Worm (Caenorhabditis elegans) whole organism, midembryonic: ENCODE measurements around the gene R04D3.3.

Experiments
- T22C8.4 ChIP-seq: fragments of 200-800 bp; sonication (Bioruptor generic); IDR thresholded peaks from 2 replicates; pipeline ENCODE4 v1.3.6; 2022; ENCODE audit warnings: missing genetic modification characterization, missing compliant biosample characterization
- cog-1 ChIP-seq: sonication (generic microtip); optimal IDR thresholded peaks from 2 replicates; lab custom pipeline; 2016; ENCODE audit warnings: missing genetic modification characterization, missing compliant biosample characterization
- flt-1 ChIP-seq: fragments of 200-800 bp; sonication (Bioruptor generic); IDR thresholded peaks from 2 replicates; pipeline ENCODE4 v1.3.6; 2022; ENCODE audit warnings: missing genetic modification characterization, missing compliant biosample characterization
- klf-2 ChIP-seq: fragments of 200-800 bp; sonication (Bioruptor generic); conservative IDR thresholded peaks from 2 replicates; pipeline ENCODE4 v1.3.6; 2022; ENCODE audit warnings: missing genetic modification reagents, missing genetic modification characterization, missing compliant biosample characterization
- med-1 ChIP-seq: sonication (generic microtip); optimal IDR thresholded peaks from 2 replicates; lab custom pipeline; 2017; ENCODE audit warnings: missing genetic modification characterization, mild to moderate bottlenecking, missing compliant biosample characterization, antibody characterized with exemption, missing genetic modification reagents; ENCODE audit not compliant: insufficient read depth
- ref-1 ChIP-seq: fragments of 200-800 bp; sonication (Bioruptor generic); conservative IDR thresholded peaks from 2 replicates; pipeline ENCODE4 v1.3.6; 2022; ENCODE audit warnings: missing genetic modification reagents, missing genetic modification characterization, missing compliant biosample characterization
- tab-1 ChIP-seq: fragments of 200-800 bp; sonication (Bioruptor generic); IDR thresholded peaks from 2 replicates; pipeline ENCODE4 v1.3.6; 2022; ENCODE audit warnings: missing genetic modification characterization, missing compliant biosample characterization
- ztf-23 ChIP-seq: fragments of 200-800 bp; sonication (Bioruptor generic); IDR thresholded peaks from 2 replicates; pipeline ENCODE4 v1.3.6; 2022; ENCODE audit warnings: missing genetic modification reagents, missing genetic modification characterization, missing compliant biosample characterization
- ztf-29 ChIP-seq: fragments of 200-800 bp; sonication (Bioruptor generic); IDR thresholded peaks from 2 replicates; pipeline ENCODE4 v1.3.6; 2022; ENCODE audit warnings: missing genetic modification reagents, missing genetic modification characterization, missing compliant biosample characterization

R04D3.3 gene

ce11 chrX:13284618-13285017 is 5.8 kb downstream of the R04D3.3 start:
- TF ChIP-seq T22C8.4 (GFP tag; lab: Robert Waterston, UW): no peak
- TF ChIP-seq flt-1 (GFP tag; lab: Robert Waterston, UW): 0 out of 2 replicates have a peak, but pooled peaks have one; percentile 45

- TF ChIP-seq ref-1 (GFP tag; lab: Robert Waterston, UW) (no peak), ztf-29 (GFP tag; lab: Robert Waterston, UW) (no peak), ztf-23 (GFP tag; lab: Robert Waterston, UW) (no peak), med-1 (GFP tag; lab: Kevin White, UChicago) (no peak), cog-1 (tag; lab: Kevin White, UChicago) (no peak), T22C8.4 (GFP tag; lab: Robert Waterston, UW) (no peak), klf-2 (no peak), tab-1 (GFP tag; lab: Robert Waterston, UW) (no peak), flt-1 (GFP tag; lab: Robert Waterston, UW) (no peak)
Measured at ce11 chrX:13284091-13284490, 6.3 kb downstream of the R04D3.3 start, which contains the start of gene cyp-14A4. cyp-14A4 (minus strand) TSS chrX:13284197.

- TF ChIP-seq tab-1 (GFP tag; lab: Robert Waterston, UW) (no peak), flt-1 (GFP tag; lab: Robert Waterston, UW) (peak; percentile 53; the same call in 1 of the 2 replicates)
Measured at ce11 chrX:13283462-13283861, 7.0 kb downstream of the R04D3.3 start.

ce11 chrX:13278876-13279275 is 11.6 kb downstream of the R04D3.3 start, which contains the start of gene phf-33:
phf-33 (minus strand) TSS chrX:13278976.
- TF ChIP-seq med-1 (GFP tag; lab: Kevin White, UChicago): no peak
- TF ChIP-seq ztf-29 (GFP tag; lab: Robert Waterston, UW): no peak
- no peak for TF ChIP-seq flt-1 (GFP tag; lab: Robert Waterston, UW)
- TF ChIP-seq T22C8.4 (GFP tag; lab: Robert Waterston, UW): no peak
- TF ChIP-seq cog-1 (tag; lab: Kevin White, UChicago): no peak
- no peak for TF ChIP-seq klf-2
- no peak for TF ChIP-seq ztf-23 (GFP tag; lab: Robert Waterston, UW)
- TF ChIP-seq tab-1 (GFP tag; lab: Robert Waterston, UW): no peak
- TF ChIP-seq ref-1 (GFP tag; lab: Robert Waterston, UW): no peak

- TF ChIP-seq ztf-29 (GFP tag; lab: Robert Waterston, UW) (no peak), tab-1 (GFP tag; lab: Robert Waterston, UW) (no peak), ref-1 (GFP tag; lab: Robert Waterston, UW) (no peak), T22C8.4 (GFP tag; lab: Robert Waterston, UW) (no peak), klf-2 (no peak), ztf-23 (GFP tag; lab: Robert Waterston, UW) (no peak), med-1 (GFP tag; lab: Kevin White, UChicago) (no peak), cog-1 (tag; lab: Kevin White, UChicago) (no peak), flt-1 (GFP tag; lab: Robert Waterston, UW) (no peak)
Measured at ce11 chrX:13274102-13274501, 16.3 kb downstream of the R04D3.3 start, which contains the start of gene cyp-14A3. cyp-14A3 (minus strand) TSS chrX:13274202.

- TF ChIP-seq med-1 (GFP tag; lab: Kevin White, UChicago) (no peak), ztf-23 (GFP tag; lab: Robert Waterston, UW) (no peak), tab-1 (GFP tag; lab: Robert Waterston, UW) (no peak), ref-1 (GFP tag; lab: Robert Waterston, UW) (no peak), flt-1 (GFP tag; lab: Robert Waterston, UW) (no peak), cog-1 (tag; lab: Kevin White, UChicago) (no peak), ztf-29 (GFP tag; lab: Robert Waterston, UW) (no peak), klf-2 (no peak)
Measured at ce11 chrX:13269586-13269985, 20.8 kb downstream of the R04D3.3 start, which contains the start of gene cyp-14A2. cyp-14A2 (minus strand) TSS chrX:13269686.

- TF ChIP-seq ztf-29 (GFP tag; lab: Robert Waterston, UW) (no peak), med-1 (GFP tag; lab: Kevin White, UChicago) (no peak), T22C8.4 (GFP tag; lab: Robert Waterston, UW) (no peak), tab-1 (GFP tag; lab: Robert Waterston, UW) (no peak), ztf-23 (GFP tag; lab: Robert Waterston, UW) (no peak), ref-1 (GFP tag; lab: Robert Waterston, UW) (no peak), klf-2 (no peak), flt-1 (GFP tag; lab: Robert Waterston, UW) (no peak), cog-1 (tag; lab: Kevin White, UChicago) (no peak)
Measured at ce11 chrX:13267230-13267629, 23.2 kb downstream of the R04D3.3 start, which contains the start of gene cyp-14A1. cyp-14A1 (minus strand) TSS chrX:13267355.

- TF ChIP-seq ztf-29 (GFP tag; lab: Robert Waterston, UW): peak; percentile 88
- TF ChIP-seq flt-1 (GFP tag; lab: Robert Waterston, UW): peak; percentile 92
- peak; percentile 89 for TF ChIP-seq T22C8.4 (GFP tag; lab: Robert Waterston, UW)
- peak; percentile 94 for TF ChIP-seq ztf-23 (GFP tag; lab: Robert Waterston, UW)
- peak; percentile 77 for TF ChIP-seq ref-1 (GFP tag; lab: Robert Waterston, UW)
- peak; percentile 44 for TF ChIP-seq cog-1 (tag; lab: Kevin White, UChicago)
- peak; percentile 92 for TF ChIP-seq tab-1 (GFP tag; lab: Robert Waterston, UW)
- TF ChIP-seq klf-2: peak; percentile 90
- TF ChIP-seq med-1 (GFP tag; lab: Kevin White, UChicago): peak; percentile 28
Measured at ce11 chrX:13264550-13264949, 25.9 kb downstream of the R04D3.3 start.

ce11 chrX:13262195-13262594 is 28.2 kb downstream of the R04D3.3 start, which contains the start of gene K09A11.1:
K09A11.1 (plus strand) TSS chrX:13262495.
- TF ChIP-seq ztf-23 (GFP tag; lab: Robert Waterston, UW) (no peak), med-1 (GFP tag; lab: Kevin White, UChicago) (no peak)

- TF ChIP-seq ztf-29 (GFP tag; lab: Robert Waterston, UW) (no peak), T22C8.4 (GFP tag; lab: Robert Waterston, UW) (no peak), tab-1 (GFP tag; lab: Robert Waterston, UW) (no peak), cog-1 (tag; lab: Kevin White, UChicago) (no peak), med-1 (GFP tag; lab: Kevin White, UChicago) (no peak), flt-1 (GFP tag; lab: Robert Waterston, UW) (no peak), klf-2 (no peak), ref-1 (GFP tag; lab: Robert Waterston, UW) (no peak), ztf-23 (GFP tag; lab: Robert Waterston, UW) (no peak)
Measured at ce11 chrX:13257577-13257976, 32.9 kb downstream of the R04D3.3 start, which contains the start of gene K08H2.10. K08H2.10 (plus strand) TSS chrX:13257806.
